Fruit fly (Drosophila melanogaster) whole organism, wandering third instar larva: ENCODE data around the gene cad.
A peak's percentile ranks its signal among the peaks of the same experiment; 100 is the strongest.

Experiments
- Abd-B ChIP-seq: fragments of >200 bp; optimal IDR thresholded peaks from 2 replicates; lab custom pipeline; 2017; ENCODE audit warnings: missing biosample characterization, missing genetic modification characterization
- CG32264 ChIP-seq: fragments of 200-800 bp; sonication (Bioruptor generic); optimal IDR thresholded peaks from 2 replicates; lab custom pipeline; 2016; ENCODE audit warnings: missing biosample characterization, missing genetic modification characterization
- CG9705 ChIP-seq: fragments of 200-800 bp; sonication (Bioruptor generic); optimal IDR thresholded peaks from 2 replicates; lab custom pipeline; 2018; ENCODE audit warnings: missing biosample characterization, mild to moderate bottlenecking, missing genetic modification characterization
- CrebA ChIP-seq: fragments of 200-800 bp; sonication (Bioruptor generic); optimal IDR thresholded peaks from 2 replicates; lab custom pipeline; 2016; ENCODE audit warnings: missing biosample characterization, mild to moderate bottlenecking, missing genetic modification characterization, borderline replicate concordance
- Dfd ChIP-seq: fragments of >200 bp; optimal IDR thresholded peaks from 2 replicates; lab custom pipeline; 2017; ENCODE audit warnings: missing biosample characterization, missing genetic modification characterization
- Dif ChIP-seq: fragments of 200-275, 200-300 bp; sonication (Bioruptor generic); optimal IDR thresholded peaks from 2 replicates; lab custom pipeline; 2018; ENCODE audit warnings: missing biosample characterization, missing genetic modification characterization; ENCODE audit not compliant: partially characterized antibody
- GATAd ChIP-seq: sonication (Bioruptor generic); optimal IDR thresholded peaks from 2 replicates; lab custom pipeline; 2016; ENCODE audit warnings: missing biosample characterization, missing genetic modification characterization
- HLH106 ChIP-seq: fragments of 200-800 bp; optimal IDR thresholded peaks from 3 replicates; lab custom pipeline; 2019; ENCODE audit warnings: missing biosample characterization, mild to moderate bottlenecking, missing genetic modification characterization, moderate library complexity
- Hnf4 ChIP-seq: fragments of 200-800 bp; sonication (Bioruptor generic); optimal IDR thresholded peaks from 2 replicates; lab custom pipeline; 2016; ENCODE audit warnings: missing biosample characterization, mild to moderate bottlenecking, missing genetic modification characterization
- Hr78 ChIP-seq: fragments of >200 bp; optimal IDR thresholded peaks from 2 replicates; lab custom pipeline; 2017; ENCODE audit warnings: missing biosample characterization, missing genetic modification characterization
- Hr83 ChIP-seq: fragments of 200-300 bp; sonication (Bioruptor generic); optimal IDR thresholded peaks from 2 replicates; lab custom pipeline; 2016; ENCODE audit warnings: missing biosample characterization, mild to moderate bottlenecking, missing genetic modification characterization, moderate library complexity; ENCODE audit not compliant: poor library complexity, severe bottlenecking
- Jra ChIP-seq: sonication (Bioruptor generic); optimal IDR thresholded peaks from 2 replicates; lab custom pipeline; 2016; ENCODE audit warnings: missing biosample characterization, missing genetic modification characterization
- Mio ChIP-seq: sonication (Bioruptor generic); optimal IDR thresholded peaks from 2 replicates; lab custom pipeline; 2016; ENCODE audit warnings: missing biosample characterization, missing genetic modification characterization
- Myc ChIP-seq: fragments of >200 bp; optimal IDR thresholded peaks from 2 replicates; lab custom pipeline; 2017
- N ChIP-seq: fragments of >200 bp; optimal IDR thresholded peaks from 2 replicates; lab custom pipeline; 2018; ENCODE audit warnings: missing biosample characterization, missing external identifiers, missing genetic modification characterization
- OdsH ChIP-seq: fragments of 200-800 bp; sonication (Bioruptor generic); optimal IDR thresholded peaks from 2 replicates; lab custom pipeline; 2016; ENCODE audit warnings: missing biosample characterization, mild to moderate bottlenecking, missing genetic modification characterization
- Rel ChIP-seq, 2 experiments: fragments of 200-800 bp; sonication (Bioruptor generic) in 1 of 2; optimal IDR thresholded peaks; 2 replicates in 1 of 2; 3 replicates in 1 of 2; lab custom pipeline; 2016 to 2019; ENCODE audit warnings: mild to moderate bottlenecking in 2 of 2, missing biosample characterization in 2 of 2, missing genetic modification characterization in 2 of 2, moderate library complexity in 1 of 2
- Sp1 ChIP-seq: fragments of 200-800 bp; sonication (Bioruptor generic); optimal IDR thresholded peaks from 3 replicates; lab custom pipeline; 2019; ENCODE audit warnings: missing biosample characterization, mild to moderate bottlenecking, missing genetic modification characterization, moderate library complexity
- Vsx2 ChIP-seq: fragments of 200-300, 225-300 bp; sonication (Bioruptor generic); optimal IDR thresholded peaks from 2 replicates; lab custom pipeline; 2018; ENCODE audit warnings: missing biosample characterization, missing genetic modification characterization; ENCODE audit not compliant: partially characterized antibody
- br ChIP-seq: fragments of 200-800 bp; sonication (Bioruptor generic); optimal IDR thresholded peaks from 2 replicates; lab custom pipeline; 2016; ENCODE audit warnings: missing biosample characterization, missing genetic modification characterization
- brk ChIP-seq: fragments of 200-800 bp; sonication (Bioruptor generic); optimal IDR thresholded peaks from 2 replicates; lab custom pipeline; 2016; ENCODE audit warnings: missing biosample characterization, mild to moderate bottlenecking, missing genetic modification characterization
- dl ChIP-seq, 2 experiments: fragments of 175-275, 200-275 bp in 1 of 2; fragments of 200-275 bp in 1 of 2; sonication (Bioruptor generic); optimal IDR thresholded peaks; lab custom pipeline; 2018; ENCODE audit warnings: mild to moderate bottlenecking in 2 of 2, missing biosample characterization in 2 of 2, missing genetic modification characterization in 2 of 2, moderate library complexity in 2 of 2; ENCODE audit not compliant: partially characterized antibody in 2 of 2, insufficient read depth in 1 of 2
- dmrt93B ChIP-seq: fragments of 200-800 bp; sonication (Bioruptor generic); optimal IDR thresholded peaks from 2 replicates; lab custom pipeline; 2018; ENCODE audit warnings: missing biosample characterization, mild to moderate bottlenecking, missing genetic modification characterization
- dsf ChIP-seq: sonication (Bioruptor generic); optimal IDR thresholded peaks from 2 replicates; lab custom pipeline; 2016; ENCODE audit warnings: missing biosample characterization, missing genetic modification characterization, borderline replicate concordance
- ey ChIP-seq: fragments of 200-800 bp; sonication (Bioruptor generic); optimal IDR thresholded peaks from 2 replicates; lab custom pipeline; 2016; ENCODE audit warnings: missing biosample characterization, missing genetic modification characterization
- foxo ChIP-seq, 2 experiments: fragments of 200-800 bp; sonication (Bioruptor generic); optimal IDR thresholded peaks; 2 replicates in 1 of 2; 3 replicates in 1 of 2; lab custom pipeline; 2016 to 2017; ENCODE audit warnings: missing biosample characterization in 2 of 2, missing genetic modification characterization in 2 of 2
- fru ChIP-seq: fragments of 200-800 bp; sonication (Bioruptor generic); optimal IDR thresholded peaks from 3 replicates; lab custom pipeline; 2016; ENCODE audit warnings: missing biosample characterization, mild to moderate bottlenecking, missing genetic modification characterization
- h ChIP-seq: fragments of 200-800 bp; sonication (Bioruptor generic); optimal IDR thresholded peaks from 3 replicates; lab custom pipeline; 2016; ENCODE audit warnings: missing biosample characterization, mild to moderate bottlenecking, missing genetic modification characterization
- jim ChIP-seq: fragments of 175-275, 200-325 bp; sonication (Bioruptor generic); optimal IDR thresholded peaks from 2 replicates; lab custom pipeline; 2016; ENCODE audit warnings: missing biosample characterization, mild to moderate bottlenecking, missing genetic modification characterization
- lola ChIP-seq: fragments of >200 bp; optimal IDR thresholded peaks from 2 replicates; lab custom pipeline; 2017; ENCODE audit warnings: missing biosample characterization, missing genetic modification characterization
- pan ChIP-seq: fragments of >200 bp; optimal IDR thresholded peaks from 2 replicates; lab custom pipeline; 2017
- psq ChIP-seq: fragments of 200-800 bp; sonication (Bioruptor generic); optimal IDR thresholded peaks from 3 replicates; lab custom pipeline; 2017; ENCODE audit warnings: missing biosample characterization, mild to moderate bottlenecking, missing genetic modification characterization, moderate library complexity
- rgr ChIP-seq: fragments of 200-800 bp; sonication (Bioruptor generic); optimal IDR thresholded peaks from 3 replicates; lab custom pipeline; 2016; ENCODE audit warnings: missing biosample characterization, mild to moderate bottlenecking, missing genetic modification characterization
- sage ChIP-seq: fragments of 200-800 bp; sonication (Bioruptor generic); optimal IDR thresholded peaks from 2 replicates; lab custom pipeline; 2016; ENCODE audit warnings: missing biosample characterization, mild to moderate bottlenecking, missing genetic modification characterization
- sv ChIP-seq: fragments of 200-800 bp; sonication (Bioruptor generic); optimal IDR thresholded peaks from 3 replicates; lab custom pipeline; 2016; ENCODE audit warnings: missing biosample characterization, missing genetic modification characterization
- tai ChIP-seq: sonication (Bioruptor generic); optimal IDR thresholded peaks from 2 replicates; lab custom pipeline; 2016; ENCODE audit warnings: missing biosample characterization, missing genetic modification characterization
- usp ChIP-seq: fragments of >200 bp; optimal IDR thresholded peaks from 2 replicates; lab custom pipeline; 2017; ENCODE audit warnings: missing biosample characterization, missing genetic modification characterization
- woc ChIP-seq: sonication (Bioruptor generic); optimal IDR thresholded peaks from 2 replicates; lab custom pipeline; 2016; ENCODE audit warnings: missing biosample characterization, mild to moderate bottlenecking, missing genetic modification characterization

The cad gene

DNA sequence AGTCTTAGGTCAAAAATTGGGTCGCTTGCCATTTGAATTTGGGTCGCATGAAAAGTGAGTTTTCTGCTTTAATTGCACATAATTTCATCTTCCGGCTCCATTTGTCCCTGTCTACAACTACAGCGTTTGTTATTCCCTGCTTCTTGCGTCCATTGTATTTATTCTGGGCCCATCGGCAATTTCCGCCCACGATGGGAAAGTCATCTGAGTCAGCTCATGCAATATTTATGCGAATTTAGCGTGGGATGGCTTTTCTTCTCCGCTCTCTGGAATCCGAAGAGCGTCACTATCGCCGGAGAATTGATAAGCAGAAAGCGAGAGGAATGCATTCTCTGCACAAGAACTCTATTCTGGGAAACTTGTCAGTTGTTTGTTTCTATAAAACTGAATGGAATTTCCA lies 22.0 kb downstream of the cad start:
- TF ChIP-seq pan (lab: Kevin White, UChicago) (no peak), Myc (lab: Kevin White, UChicago) (no peak), Hnf4 (no peak), fru (GFP tag; lab: Kevin White, UChicago) (no peak), Dfd (GFP tag; lab: Kevin White, UChicago) (no peak), Vsx2 (GFP tag; lab: Kevin White, UChicago) (no peak), dmrt93B (GFP tag; lab: Kevin White, UChicago) (no peak), Dif (GFP tag; lab: Kevin White, UChicago) (no peak), jim (GFP tag; lab: Kevin White, UChicago) (no peak), OdsH (GFP tag; lab: Kevin White, UChicago) (no peak), tai (no peak), Jra (GFP tag; lab: Kevin White, UChicago) (no peak), CG32264 (GFP tag; lab: Kevin White, UChicago) (no peak)

DNA sequence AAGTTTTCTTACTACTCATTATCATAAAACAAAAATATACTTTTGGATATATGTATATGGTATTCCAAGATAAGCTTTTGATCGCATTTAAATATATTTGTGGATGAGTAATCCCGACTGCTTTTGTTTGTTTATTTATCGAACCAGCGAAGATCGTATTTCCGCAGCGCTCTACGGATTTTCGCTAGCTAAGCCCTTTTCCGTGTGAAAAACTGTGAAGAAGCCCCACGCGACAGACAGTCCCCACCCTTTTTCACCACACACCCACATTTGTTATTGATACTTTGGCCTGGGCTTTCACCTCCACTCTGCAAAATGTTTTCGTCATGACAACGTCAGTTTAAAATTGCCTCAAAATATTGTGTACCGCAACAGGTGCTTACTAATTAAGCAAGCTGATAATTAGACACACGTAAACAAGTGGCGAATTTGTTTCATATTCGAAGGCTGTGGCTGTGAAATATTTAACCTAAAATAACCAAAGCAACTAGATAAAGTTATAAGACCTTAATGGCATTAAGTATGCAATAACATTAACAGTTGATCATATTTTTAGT lies 22.5 kb downstream of the cad start:
- TF ChIP-seq Sp1 (GFP tag; lab: Kevin White, UChicago) (no peak), sage (no peak), dmrt93B (GFP tag; lab: Kevin White, UChicago) (no peak), ey (GFP tag; lab: Kevin White, UChicago) (no peak), tai (no peak), woc (GFP tag; lab: Kevin White, UChicago) (no peak), dl (GFP tag; optimal IDR thresholded peaks at IDR 0.05; lab: Kevin White, UChicago; ENCODE audit: insufficient read depth in 1 of 2, partially characterized antibody in 2 of 2) (no peak), brk (GFP tag; lab: Kevin White, UChicago) (no peak), Dif (GFP tag; lab: Kevin White, UChicago) (no peak)

DNA sequence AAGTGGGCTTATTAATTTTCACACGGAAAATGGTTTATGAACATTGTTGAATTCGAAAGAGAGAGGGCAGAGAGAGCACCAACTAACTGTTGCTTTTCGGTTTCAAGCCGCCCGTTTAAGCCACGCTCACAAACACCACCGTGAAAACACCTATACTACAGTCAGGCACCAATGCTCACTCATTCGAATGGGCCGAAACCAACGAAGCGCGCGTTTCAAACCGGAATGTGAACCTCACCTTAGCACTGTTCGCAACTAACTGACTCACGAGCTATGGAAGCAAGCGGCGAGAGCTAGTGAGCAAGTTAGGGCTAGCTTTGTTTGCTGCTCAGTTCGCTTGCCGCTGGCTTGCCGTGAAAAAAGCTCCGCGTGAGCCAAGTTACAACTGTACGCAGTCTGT lies 23.4 kb downstream of the cad start:
- TF ChIP-seq Sp1 (GFP tag; lab: Kevin White, UChicago) (peak; percentile 20), CG32264 (GFP tag; lab: Kevin White, UChicago) (no peak), ey (GFP tag; lab: Kevin White, UChicago) (no peak), foxo (GFP tag; optimal IDR thresholded peaks at IDR 0.05; lab: Kevin White, UChicago) (no peak), CrebA (no peak), HLH106 (tag; lab: Kevin White, UChicago) (no peak), Mio (GFP tag; lab: Kevin White, UChicago) (no peak), Rel (GFP tag; optimal IDR thresholded peaks at IDR 0.05; lab: Kevin White, UChicago) (peak; percentile 2), Rel (tag; optimal IDR thresholded peaks at IDR 0.05; lab: Kevin White, UChicago) (peak; percentile 20), fru (GFP tag; lab: Kevin White, UChicago) (peak; percentile 63), OdsH (GFP tag; lab: Kevin White, UChicago) (no peak), Jra (GFP tag; lab: Kevin White, UChicago) (peak; percentile 76), Hnf4 (peak; percentile 53), Vsx2 (GFP tag; lab: Kevin White, UChicago) (no peak), Dif (GFP tag; lab: Kevin White, UChicago) (peak; percentile 74), CG9705 (GFP tag; lab: Kevin White, UChicago) (no peak), usp (no peak), Dfd (GFP tag; lab: Kevin White, UChicago) (no peak), psq (peak; percentile 8), Hr78 (GFP tag; lab: Kevin White, UChicago) (no peak), sage (no peak), brk (GFP tag; lab: Kevin White, UChicago) (no peak), Hr83 (GFP tag; lab: Kevin White, UChicago) (peak; percentile 91), dsf (GFP tag; lab: Kevin White, UChicago) (no peak), rgr (GFP tag; lab: Kevin White, UChicago) (no peak), lola (GFP tag; lab: Kevin White, UChicago) (no peak), br (GFP tag; lab: Kevin White, UChicago) (peak; percentile 38), GATAd (GFP tag; lab: Kevin White, UChicago) (no peak), sv (GFP tag; lab: Kevin White, UChicago) (no peak), N (no peak), Myc (lab: Kevin White, UChicago) (no peak), jim (GFP tag; lab: Kevin White, UChicago) (peak; percentile 56), tai (no peak), h (GFP tag; lab: Kevin White, UChicago) (peak; percentile 7), Abd-B (GFP tag; lab: Kevin White, UChicago) (no peak), dmrt93B (GFP tag; lab: Kevin White, UChicago) (no peak), pan (lab: Kevin White, UChicago) (no peak), woc (GFP tag; lab: Kevin White, UChicago) (no peak), dl (GFP tag; optimal IDR thresholded peaks at IDR 0.05; lab: Kevin White, UChicago; ENCODE audit: insufficient read depth in 1 of 2, partially characterized antibody in 2 of 2) (peak in 1 of 2 experiments; percentile 26)
